Worm (Caenorhabditis elegans): ENCODE measurements around the gene pmk-1.
A peak's percentile ranks its signal among the peaks of the same experiment; 100 is the strongest.

pmk-1 gene

ce11 chrIV:8148494-8148893, at the start of gene pmk-1:
TSS of gene pmk-1 (plus strand) at chrIV:8148794.
- TF ChIP-seq lir-1 (GFP tag; conservative IDR thresholded peaks at IDR 0.05) (no peak), F33H1.4 (GFP tag; IDR thresholded peaks at IDR 0.05) (no peak), K12H6.12 (tag; optimal IDR thresholded peaks at IDR 0.05) (no peak), egl-44 (GFP tag; IDR thresholded peaks at IDR 0.05) (no peak), repo-1 (tag; optimal IDR thresholded peaks at IDR 0.05) (no peak), C06A6.2 (GFP tag; conservative IDR thresholded peaks at IDR 0.05) (no peak), sptf-2 (GFP tag; optimal IDR thresholded peaks at IDR 0.05) (no peak), nfya-2 (GFP tag; IDR thresholded peaks at IDR 0.05) (no peak), zim-3 (tag; optimal IDR thresholded peaks at IDR 0.05) (no peak), tbx-9 (tag; optimal IDR thresholded peaks at IDR 0.05; ENCODE audit: borderline replicate concordance) (no peak), madf-3 (GFP tag; IDR thresholded peaks at IDR 0.05) (no peak), nhr-27 (tag; optimal IDR thresholded peaks at IDR 0.05) (no peak), attf-3 (GFP tag; conservative IDR thresholded peaks at IDR 0.05) (no peak), rpc-1 (optimal IDR thresholded peaks at IDR 0.05) (no peak), rpc-1 (tag; optimal IDR thresholded peaks at IDR 0.05) (no peak), ztf-26 (tag; optimal IDR thresholded peaks at IDR 0.05) (no peak), madf-8 (GFP tag; conservative IDR thresholded peaks at IDR 0.05) (no peak), T26A5.8 (tag; optimal IDR thresholded peaks at IDR 0.05) (no peak), F10E7.11 (tag; optimal IDR thresholded peaks at IDR 0.05) (no peak), let-526 (GFP tag; IDR thresholded peaks at IDR 0.05) (no peak)

- TF ChIP-seq F37B4.10 (GFP tag; IDR thresholded peaks at IDR 0.05), result no peak
- no peak for TF ChIP-seq lin-54 (GFP tag; optimal IDR thresholded peaks at IDR 0.05)
- no peak for TF ChIP-seq ceh-40 (GFP tag; IDR thresholded peaks at IDR 0.05)
- TF ChIP-seq madf-6 (GFP tag; IDR thresholded peaks at IDR 0.05), result no peak
- TF ChIP-seq snpc-4 (GFP tag; optimal IDR thresholded peaks at IDR 0.05), result no peak
- TF ChIP-seq snpc-4 (tag; optimal IDR thresholded peaks at IDR 0.05), result no peak
- TF ChIP-seq attf-3 (GFP tag; conservative IDR thresholded peaks at IDR 0.05), result no peak
- TF ChIP-seq nfya-1 (tag; optimal IDR thresholded peaks at IDR 0.05; ENCODE audit: borderline replicate concordance, insufficient read depth), result no peak
- TF ChIP-seq F57C9.4 (tag; optimal IDR thresholded peaks at IDR 0.05), result no peak
- TF ChIP-seq egl-44 (GFP tag; IDR thresholded peaks at IDR 0.05), result no peak
- no peak for TF ChIP-seq B0019.2 (GFP tag; conservative IDR thresholded peaks at IDR 0.05)
- no peak for TF ChIP-seq rec-8 (tag; optimal IDR thresholded peaks at IDR 0.05)
- no peak for TF ChIP-seq efl-1 (GFP tag; optimal IDR thresholded peaks at IDR 0.05)
- TF ChIP-seq ceh-100 (GFP tag; IDR thresholded peaks at IDR 0.05), result no peak
- TF ChIP-seq nfya-2 (GFP tag; IDR thresholded peaks at IDR 0.05), result no peak
Observed at ce11 chrIV:8099601-8100000, 49.0 kb upstream of the pmk-1 start, which contains the start of gene Y42H9AR.2. TSS of gene Y42H9AR.2 (plus strand) at chrIV:8099901.

ce11 chrIV:8102231-8102630, 46.4 kb upstream of the pmk-1 start, which contains the start of gene Y42H9AR.5:
TSS of gene Y42H9AR.5 (plus strand) at chrIV:8102531.
- TF ChIP-seq B0336.3 (GFP tag; IDR thresholded peaks at IDR 0.05) (no peak), chd-7 (tag; optimal IDR thresholded peaks at IDR 0.05) (no peak), nhr-120 (GFP tag; IDR thresholded peaks at IDR 0.05) (no peak), B0035.1 (tag; optimal IDR thresholded peaks at IDR 0.05) (no peak), lsl-1 (GFP tag; optimal IDR thresholded peaks at IDR 0.05) (no peak)

ce11 chrIV:8103196-8103595, 45.4 kb upstream of the pmk-1 start:
- TF ChIP-seq ztf-26 (tag; optimal IDR thresholded peaks at IDR 0.05), result peak; percentile 16
- TF ChIP-seq lin-40 (tag; optimal IDR thresholded peaks at IDR 0.05), result peak; percentile 22
- TF ChIP-seq attf-6 (GFP tag; IDR thresholded peaks at IDR 0.05), result no peak

Data from whole organism, young adult.